Worm (Caenorhabditis elegans): ENCODE results near the gene pig-1.

- TF ChIP-seq med-1 (GFP tag; optimal IDR thresholded peaks at IDR 0.05; ENCODE audit: insufficient read depth) (no peak), klf-2 (GFP tag; conservative IDR thresholded peaks at IDR 0.05) (no peak), ztf-23 (GFP tag; IDR thresholded peaks at IDR 0.05) (no peak), T22C8.4 (GFP tag; IDR thresholded peaks at IDR 0.05) (no peak)
These were observed 3.3 kb upstream of the pig-1 start for ce11 chrIV:522566-522965.
